Worm (Caenorhabditis elegans): ENCODE measurements around the gene T25B9.9.

T25B9.9 gene

DNA sequence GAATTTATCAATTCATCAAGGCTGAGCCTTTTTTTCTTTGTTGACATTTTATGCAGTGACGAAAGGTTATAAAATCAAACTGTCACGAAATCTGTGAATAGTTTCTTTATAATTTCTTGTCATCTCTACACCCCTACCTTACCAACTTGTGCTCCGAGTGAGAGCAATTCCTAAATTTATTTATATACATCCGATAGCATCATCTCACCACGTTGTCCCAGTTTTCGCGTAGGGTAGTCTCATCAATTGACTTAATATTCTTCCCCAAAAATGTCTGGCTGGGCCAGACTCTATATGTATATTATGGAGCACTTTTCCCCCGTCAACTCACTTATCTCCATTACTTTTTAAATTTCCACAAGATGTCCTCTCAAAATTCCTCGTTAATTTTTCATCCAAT is 55.9 kb downstream of the T25B9.9 start:
- no peak for TF ChIP-seq tra-4 (tag; optimal IDR thresholded peaks at IDR 0.05)
- TF ChIP-seq hnd-1 (tag; optimal IDR thresholded peaks at IDR 0.05) = no peak
- TF ChIP-seq ceh-13 (GFP tag; optimal IDR thresholded peaks at IDR 0.05) = no peak
- TF ChIP-seq F13C5.2 (tag; optimal IDR thresholded peaks at IDR 0.05) = no peak
- no peak for TF ChIP-seq B0310.2 (tag; optimal IDR thresholded peaks at IDR 0.05)
- no peak for TF ChIP-seq ets-7 (tag; optimal IDR thresholded peaks at IDR 0.05)
- no peak for TF ChIP-seq aly-1 (tag; optimal IDR thresholded peaks at IDR 0.05)
- TF ChIP-seq flt-1 (GFP tag; IDR thresholded peaks at IDR 0.05) = no peak
- no peak for TF ChIP-seq hmg-4 (GFP tag; optimal IDR thresholded peaks at IDR 0.05)
- TF ChIP-seq ceh-36 (tag; optimal IDR thresholded peaks at IDR 0.05) = no peak
- no peak for TF ChIP-seq sea-1 (GFP tag; conservative IDR thresholded peaks at IDR 0.05)
- TF ChIP-seq tbx-37 (GFP tag; conservative IDR thresholded peaks at IDR 0.05) = no peak
- no peak for TF ChIP-seq scrt-1 (GFP tag; IDR thresholded peaks at IDR 0.05)
- no peak for TF ChIP-seq hmbx-1 (tag; optimal IDR thresholded peaks at IDR 0.05)
- TF ChIP-seq ama-1 (optimal IDR thresholded peaks at IDR 0.05) = no peak
- TF ChIP-seq pes-1 (GFP tag; IDR thresholded peaks at IDR 0.05) = no peak
- no peak for TF ChIP-seq tbx-11 (GFP tag; IDR thresholded peaks at IDR 0.05)

- TF ChIP-seq ama-1 (optimal IDR thresholded peaks at IDR 0.05) (peak; percentile 65), F13C5.2 (tag; optimal IDR thresholded peaks at IDR 0.05) (no peak), hmg-4 (GFP tag; optimal IDR thresholded peaks at IDR 0.05) (no peak)
These were observed 56.6 kb downstream of the T25B9.9 start for ce11 chrIV:10826029-10826428.
